Fruit fly (Drosophila melanogaster) whole organism, wandering third instar larva: ENCODE results near the gene CG5107.

Source experiments
- Abd-B ChIP-seq: fragments of >200 bp; optimal IDR thresholded peaks from 2 replicates; lab custom pipeline; 2017; ENCODE audit warnings: missing biosample characterization, missing genetic modification characterization
- CrebA ChIP-seq: fragments of 200-800 bp; sonication (Bioruptor generic); optimal IDR thresholded peaks from 2 replicates; lab custom pipeline; 2016; ENCODE audit warnings: missing biosample characterization, mild to moderate bottlenecking, missing genetic modification characterization, borderline replicate concordance
- Dif ChIP-seq: fragments of 200-275, 200-300 bp; sonication (Bioruptor generic); optimal IDR thresholded peaks from 2 replicates; lab custom pipeline; 2018; ENCODE audit warnings: missing biosample characterization, missing genetic modification characterization; ENCODE audit not compliant: partially characterized antibody
- Hr78 ChIP-seq: fragments of >200 bp; optimal IDR thresholded peaks from 2 replicates; lab custom pipeline; 2017; ENCODE audit warnings: missing biosample characterization, missing genetic modification characterization
- Mio ChIP-seq: sonication (Bioruptor generic); optimal IDR thresholded peaks from 2 replicates; lab custom pipeline; 2016; ENCODE audit warnings: missing biosample characterization, missing genetic modification characterization
- dl ChIP-seq, 2 experiments: fragments of 175-275, 200-275 bp in 1 of 2; fragments of 200-275 bp in 1 of 2; sonication (Bioruptor generic); optimal IDR thresholded peaks; lab custom pipeline; 2018; ENCODE audit warnings: mild to moderate bottlenecking in 2 of 2, missing biosample characterization in 2 of 2, missing genetic modification characterization in 2 of 2, moderate library complexity in 2 of 2; ENCODE audit not compliant: partially characterized antibody in 2 of 2, insufficient read depth in 1 of 2
- foxo ChIP-seq, 2 experiments: fragments of 200-800 bp; sonication (Bioruptor generic); optimal IDR thresholded peaks; 2 replicates in 1 of 2; 3 replicates in 1 of 2; lab custom pipeline; 2016 to 2017; ENCODE audit warnings: missing biosample characterization in 2 of 2, missing genetic modification characterization in 2 of 2
- h ChIP-seq: fragments of 200-800 bp; sonication (Bioruptor generic); optimal IDR thresholded peaks from 3 replicates; lab custom pipeline; 2016; ENCODE audit warnings: missing biosample characterization, mild to moderate bottlenecking, missing genetic modification characterization
- jim ChIP-seq: fragments of 175-275, 200-325 bp; sonication (Bioruptor generic); optimal IDR thresholded peaks from 2 replicates; lab custom pipeline; 2016; ENCODE audit warnings: missing biosample characterization, mild to moderate bottlenecking, missing genetic modification characterization
- usp ChIP-seq: fragments of >200 bp; optimal IDR thresholded peaks from 2 replicates; lab custom pipeline; 2017; ENCODE audit warnings: missing biosample characterization, missing genetic modification characterization
- woc ChIP-seq: sonication (Bioruptor generic); optimal IDR thresholded peaks from 2 replicates; lab custom pipeline; 2016; ENCODE audit warnings: missing biosample characterization, mild to moderate bottlenecking, missing genetic modification characterization

- no peak for TF ChIP-seq Dif (GFP tag; lab: Kevin White, UChicago)
- TF ChIP-seq CrebA (GFP tag; lab: Kevin White, UChicago): no peak
- no peak for TF ChIP-seq dl (GFP tag; optimal IDR thresholded peaks at IDR 0.05; lab: Kevin White, UChicago; ENCODE audit: insufficient read depth in 1 of 2, partially characterized antibody in 2 of 2)
- TF ChIP-seq usp (GFP tag; lab: Kevin White, UChicago): no peak
- TF ChIP-seq foxo (GFP tag; optimal IDR thresholded peaks at IDR 0.05; lab: Kevin White, UChicago): no peak
- no peak for TF ChIP-seq h (GFP tag; lab: Kevin White, UChicago)
- TF ChIP-seq Abd-B (GFP tag; lab: Kevin White, UChicago): no peak
- TF ChIP-seq jim (GFP tag; lab: Kevin White, UChicago): no peak
- TF ChIP-seq woc: no peak
- TF ChIP-seq Hr78 (GFP tag; lab: Kevin White, UChicago): no peak
- no peak for TF ChIP-seq Mio (GFP tag; lab: Kevin White, UChicago)
Observed at dm6 chr3R:25505975-25506374, 984 bp downstream of the CG5107 start, which contains the start of gene CG5111.
